Fruit fly (Drosophila melanogaster): ENCODE measurements around the gene psd.

Gene psd

dm6 chr2L:5997609-5998229, 33.0 kb upstream of the psd start (continued):
- TF ChIP-seq scrt (GFP tag; optimal IDR thresholded peaks at IDR 0.05) (peak; percentile 70), CG30403 (GFP tag; optimal IDR thresholded peaks at IDR 0.05) (no peak), Ets65A (GFP tag) (peak; percentile 44), slp2 (GFP tag; optimal IDR thresholded peaks at IDR 0.05) (peak; percentile 0), zf30C (GFP tag; optimal IDR thresholded peaks at IDR 0.05) (peak; percentile 66), Hmx (GFP tag; optimal IDR thresholded peaks at IDR 0.05) (no peak), NFAT (GFP tag; IDR thresholded peaks at IDR 0.05) (0 out of 2 replicates have a peak, but pooled peaks have one; percentile 11), CG5953 (GFP tag; IDR thresholded peaks at IDR 0.05) (no peak), dmrt99B (tag; optimal IDR thresholded peaks at IDR 0.05) (no peak), gro (GFP tag; optimal IDR thresholded peaks at IDR 0.05) (no peak), CrebB (tag; optimal IDR thresholded peaks at IDR 0.05) (peak; percentile 48), wor (GFP tag; IDR thresholded peaks at IDR 0.05) (no peak), Fer3 (tag; optimal IDR thresholded peaks at IDR 0.05) (peak; percentile 59), ttk (GFP tag; IDR thresholded peaks at IDR 0.05) (no peak), sna (GFP tag; IDR thresholded peaks at IDR 0.05; ENCODE audit: partially characterized antibody) (no peak), CG18262 (tag; optimal IDR thresholded peaks at IDR 0.05) (peak; percentile 46), Hand (GFP tag; optimal IDR thresholded peaks at IDR 0.05) (no peak), unpg (GFP tag; optimal IDR thresholded peaks at IDR 0.05) (peak; percentile 51), Gsc (GFP tag; IDR thresholded peaks at IDR 0.05) (no peak), CG10274 (GFP tag; optimal IDR thresholded peaks at IDR 0.05) (no peak), Elba2 (GFP tag; optimal IDR thresholded peaks at IDR 0.05) (no peak), CG15269 (tag; optimal IDR thresholded peaks at IDR 0.05) (no peak), slou (GFP tag; optimal IDR thresholded peaks at IDR 0.05) (no peak), disco-r (GFP tag; optimal IDR thresholded peaks at IDR 0.05) (no peak), CG15073 (GFP tag; optimal IDR thresholded peaks at IDR 0.05) (no peak), CG18764 (GFP tag; optimal IDR thresholded peaks at IDR 0.05) (no peak), gt (GFP tag; IDR thresholded peaks at IDR 0.05) (0 out of 2 replicates have a peak, but pooled peaks have one; percentile 34), bab2 (GFP tag; optimal IDR thresholded peaks at IDR 0.05) (no peak), CG3281 (GFP tag; optimal IDR thresholded peaks at IDR 0.05) (peak; percentile 61), wek (GFP tag; optimal IDR thresholded peaks at IDR 0.05) (peak; percentile 82), ewg (GFP tag; optimal IDR thresholded peaks at IDR 0.05) (peak; percentile 18), Rx (GFP tag; IDR thresholded peaks at IDR 0.05) (no peak), CG4820 (GFP tag; optimal IDR thresholded peaks at IDR 0.05) (no peak), CG14014 (GFP tag; IDR thresholded peaks at IDR 0.05) (no peak), zfh2 (GFP tag; optimal IDR thresholded peaks at IDR 0.05) (no peak), CG10366 (GFP tag; IDR thresholded peaks at IDR 0.05) (no peak), cato (GFP tag; optimal IDR thresholded peaks at IDR 0.05; ENCODE audit: borderline replicate concordance) (no peak), oc (tag; optimal IDR thresholded peaks at IDR 0.05) (peak; percentile 18), Dll (GFP tag; IDR thresholded peaks at IDR 0.05; ENCODE audit: partially characterized antibody) (no peak), CG11398 (GFP tag; optimal IDR thresholded peaks at IDR 0.05) (no peak), sens (GFP tag) (peak; percentile 81), btn (GFP tag; optimal IDR thresholded peaks at IDR 0.05) (peak; percentile 15), sisA (GFP tag; IDR thresholded peaks at IDR 0.05) (no peak), tll (GFP tag; optimal IDR thresholded peaks at IDR 0.05) (no peak), gfzf (GFP tag; optimal IDR thresholded peaks at IDR 0.05) (no peak), sug (tag; optimal IDR thresholded peaks at IDR 0.05) (no peak), dan (GFP tag; IDR thresholded peaks at IDR 0.05) (no peak), Pdp1 (GFP tag; optimal IDR thresholded peaks at IDR 0.05) (no peak), CG17612 (GFP tag; IDR thresholded peaks at IDR 0.05) (no peak), CG8944 (GFP tag; optimal IDR thresholded peaks at IDR 0.05) (no peak), Jarid2 (GFP tag; optimal IDR thresholded peaks at IDR 0.05) (peak; percentile 60)

Data from whole organism, embryonic.